Worm (Caenorhabditis elegans): Measurements from ENCODE around the gene sel-10.

- TF ChIP-seq dmd-9 (GFP tag; IDR thresholded peaks at IDR 0.05) (0 out of 2 replicates have a peak, but pooled peaks have one; percentile 18), nhr-28 (tag; optimal IDR thresholded peaks at IDR 0.05) (no peak), unc-130 (GFP tag; optimal IDR thresholded peaks at IDR 0.05) (no peak), attf-4 (tag; optimal IDR thresholded peaks at IDR 0.05) (no peak)
These were observed 22.9 kb upstream of the sel-10 start, which contains the start of gene twk-32 for ce11 chrV:13796246-13796776.
